Worm (Caenorhabditis elegans): ENCODE measurements around the gene F19F10.11.

Gene F19F10.11

DNA sequence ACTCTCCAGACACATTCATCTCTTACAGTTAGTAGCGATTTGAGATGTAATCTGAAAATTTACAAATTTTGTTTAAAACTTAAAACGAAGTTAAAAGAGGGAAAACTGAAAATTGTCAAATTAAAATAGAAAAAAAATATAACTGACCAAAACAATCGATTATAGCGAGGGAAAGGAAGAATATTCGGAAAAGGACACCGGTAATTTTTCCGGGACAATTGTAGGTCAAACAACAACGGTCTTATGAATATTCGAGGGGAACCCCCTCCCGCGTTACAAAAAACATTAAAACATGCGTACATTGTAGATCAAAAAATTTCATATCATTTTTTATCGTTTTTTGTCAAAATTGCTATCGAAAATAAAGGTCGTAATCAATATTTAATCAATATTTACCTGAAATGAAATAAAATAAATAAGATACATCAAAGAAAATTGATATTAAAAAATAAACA lies 34.5 kb upstream of the F19F10.11 start, which contains the start of gene C50E3.12:
C50E3.12 (minus strand) TSS at position 51 of the 455 bp plus-strand sequence.
- TF ChIP-seq ets-7 (tag; optimal IDR thresholded peaks at IDR 0.05): no peak
- TF ChIP-seq tra-4 (tag; optimal IDR thresholded peaks at IDR 0.05): no peak
- TF ChIP-seq B0310.2 (tag; optimal IDR thresholded peaks at IDR 0.05): no peak
- TF ChIP-seq hnd-1 (tag; optimal IDR thresholded peaks at IDR 0.05): no peak
- no peak for TF ChIP-seq tbx-37 (GFP tag; conservative IDR thresholded peaks at IDR 0.05)
- TF ChIP-seq hmg-4 (GFP tag; optimal IDR thresholded peaks at IDR 0.05): no peak
- TF ChIP-seq hmbx-1 (tag; optimal IDR thresholded peaks at IDR 0.05): no peak
- no peak for TF ChIP-seq tbx-11 (GFP tag; IDR thresholded peaks at IDR 0.05)
- TF ChIP-seq ceh-13 (GFP tag; optimal IDR thresholded peaks at IDR 0.05): no peak
- TF ChIP-seq flt-1 (GFP tag; IDR thresholded peaks at IDR 0.05): no peak
- no peak for TF ChIP-seq pes-1 (GFP tag; IDR thresholded peaks at IDR 0.05)
- TF ChIP-seq aly-1 (tag; optimal IDR thresholded peaks at IDR 0.05): no peak
- TF ChIP-seq sea-1 (GFP tag; conservative IDR thresholded peaks at IDR 0.05): no peak
- no peak for TF ChIP-seq F13C5.2 (tag; optimal IDR thresholded peaks at IDR 0.05)
- TF ChIP-seq scrt-1 (GFP tag; IDR thresholded peaks at IDR 0.05): no peak
- TF ChIP-seq ama-1 (optimal IDR thresholded peaks at IDR 0.05): no peak
- no peak for TF ChIP-seq ceh-36 (tag; optimal IDR thresholded peaks at IDR 0.05)

DNA sequence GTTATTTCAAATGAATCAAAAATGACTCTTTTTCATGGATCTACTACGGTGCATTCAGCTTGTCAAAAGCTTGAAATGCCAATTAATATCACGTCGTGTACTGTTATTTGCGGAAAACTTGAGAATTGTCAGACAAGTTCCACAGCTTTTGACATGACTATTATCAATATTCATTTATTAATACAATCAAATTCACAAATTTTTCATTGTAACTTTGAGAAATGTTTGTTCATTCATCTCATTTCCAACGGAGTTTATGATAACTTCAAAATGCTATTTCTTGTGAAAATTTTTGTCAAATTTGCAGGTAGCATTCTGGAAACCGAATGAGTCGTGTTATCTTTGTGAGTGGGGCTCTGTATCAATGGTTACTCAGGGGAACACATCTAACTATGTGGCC lies 30.6 kb upstream of the F19F10.11 start, which contains the start of gene C50E3.15:
C50E3.15 (plus strand) TSS at position 301 of the 400 bp plus-strand sequence.
- TF ChIP-seq ceh-36 (tag; optimal IDR thresholded peaks at IDR 0.05): no peak
- no peak for TF ChIP-seq hmbx-1 (tag; optimal IDR thresholded peaks at IDR 0.05)
- TF ChIP-seq ceh-13 (GFP tag; optimal IDR thresholded peaks at IDR 0.05): no peak

DNA sequence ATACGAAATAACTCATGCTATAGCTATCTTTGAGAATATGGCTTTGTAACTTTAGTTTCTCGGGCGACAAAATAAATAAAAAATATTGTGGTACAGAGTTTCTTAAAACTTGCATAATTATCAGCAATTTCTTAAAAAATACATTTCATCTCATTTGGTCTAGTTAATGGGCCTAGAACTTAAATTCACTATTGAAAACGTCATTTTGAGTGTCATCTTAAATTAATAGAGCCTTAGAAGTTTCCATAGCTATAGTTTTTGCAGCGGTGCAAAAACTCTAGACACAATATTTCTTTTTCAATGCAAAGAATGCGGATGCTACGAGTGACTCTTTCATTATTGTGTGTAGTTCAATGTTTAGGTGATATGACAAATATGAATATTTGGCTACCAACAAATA lies 24.5 kb upstream of the F19F10.11 start, which contains the start of gene clec-215:
clec-215 (plus strand) TSS at position 301 of the 400 bp plus-strand sequence.
- TF ChIP-seq flt-1 (GFP tag; IDR thresholded peaks at IDR 0.05): no peak
- no peak for TF ChIP-seq ets-7 (tag; optimal IDR thresholded peaks at IDR 0.05)
- TF ChIP-seq hmg-4 (GFP tag; optimal IDR thresholded peaks at IDR 0.05): no peak
- no peak for TF ChIP-seq scrt-1 (GFP tag; IDR thresholded peaks at IDR 0.05)
- TF ChIP-seq ceh-36 (tag; optimal IDR thresholded peaks at IDR 0.05): no peak
- TF ChIP-seq F13C5.2 (tag; optimal IDR thresholded peaks at IDR 0.05): no peak
- no peak for TF ChIP-seq B0310.2 (tag; optimal IDR thresholded peaks at IDR 0.05)
- TF ChIP-seq ama-1 (optimal IDR thresholded peaks at IDR 0.05): no peak
- TF ChIP-seq aly-1 (tag; optimal IDR thresholded peaks at IDR 0.05): no peak
- no peak for TF ChIP-seq pes-1 (GFP tag; IDR thresholded peaks at IDR 0.05)
- TF ChIP-seq ceh-13 (GFP tag; optimal IDR thresholded peaks at IDR 0.05): no peak
- no peak for TF ChIP-seq sea-1 (GFP tag; conservative IDR thresholded peaks at IDR 0.05)
- no peak for TF ChIP-seq tra-4 (tag; optimal IDR thresholded peaks at IDR 0.05)

DNA sequence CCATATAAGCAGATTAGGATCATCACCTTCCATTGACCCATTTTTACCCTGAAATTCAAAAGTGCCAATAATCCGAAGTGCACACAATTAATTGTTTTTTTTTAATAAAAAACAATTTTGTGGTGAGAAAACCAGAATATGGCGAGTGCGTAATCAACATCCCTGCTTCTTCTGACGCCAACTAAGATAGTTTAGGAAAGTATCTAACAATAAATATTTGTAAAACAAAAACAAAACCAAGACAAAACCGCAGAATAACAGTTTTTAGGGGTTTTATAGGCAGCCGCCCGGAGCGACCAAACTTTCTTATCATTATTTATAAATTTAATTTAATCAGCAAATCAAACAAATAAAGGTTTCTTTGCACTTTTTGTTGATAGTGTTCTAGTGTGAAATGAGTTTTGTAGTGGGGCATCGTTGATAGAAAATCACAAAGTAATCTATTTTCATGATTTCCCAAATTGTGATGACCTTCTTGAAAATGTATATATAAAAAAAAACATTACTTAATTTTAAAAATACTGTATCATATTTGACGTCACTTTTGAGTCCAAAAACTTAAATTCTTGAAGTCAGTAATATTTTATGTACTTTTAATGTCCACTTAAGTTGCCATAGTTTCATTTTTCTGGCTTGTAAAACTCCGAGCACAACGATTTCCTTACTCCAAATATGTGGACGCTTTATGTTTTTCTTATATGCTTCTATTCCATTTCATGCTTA lies 22.4 kb upstream of the F19F10.11 start, which contains the start of the genes folt-3 and clec-214:
folt-3 (minus strand) TSS at position 51 of the 723 bp plus-strand sequence.
clec-214 (plus strand) TSS at position 673 of the 723 bp plus-strand sequence.
- TF ChIP-seq aly-1 (tag; optimal IDR thresholded peaks at IDR 0.05): no peak
- no peak for TF ChIP-seq tbx-37 (GFP tag; conservative IDR thresholded peaks at IDR 0.05)
- no peak for TF ChIP-seq hnd-1 (tag; optimal IDR thresholded peaks at IDR 0.05)
- TF ChIP-seq tbx-11 (GFP tag; IDR thresholded peaks at IDR 0.05): no peak
- TF ChIP-seq B0310.2 (tag; optimal IDR thresholded peaks at IDR 0.05): no peak
- TF ChIP-seq scrt-1 (GFP tag; IDR thresholded peaks at IDR 0.05): no peak
- TF ChIP-seq hmg-4 (GFP tag; optimal IDR thresholded peaks at IDR 0.05): no peak
- no peak for TF ChIP-seq tra-4 (tag; optimal IDR thresholded peaks at IDR 0.05)

DNA sequence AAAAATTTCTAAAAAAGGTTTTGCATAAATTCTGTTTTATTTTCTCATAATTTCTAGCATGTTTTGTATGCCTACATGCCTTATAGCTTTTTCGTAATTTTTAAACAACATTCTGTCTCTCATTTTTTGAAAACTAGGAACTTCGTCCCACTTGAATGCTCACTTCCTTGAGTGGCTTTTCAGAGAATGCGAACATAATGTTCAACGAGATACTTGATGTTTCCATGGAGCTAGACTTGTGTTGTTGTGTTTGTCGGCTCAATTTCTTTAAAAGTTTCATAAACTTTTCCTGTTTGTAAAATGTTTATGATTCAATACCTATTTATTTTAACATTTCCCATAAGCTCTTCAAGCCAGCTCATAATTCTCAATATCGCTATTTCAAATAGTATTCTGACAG lies 17.4 kb upstream of the F19F10.11 start, which contains the start of gene clec-213:
clec-213 (plus strand) TSS at position 301 of the 400 bp plus-strand sequence.
- TF ChIP-seq F13C5.2 (tag; optimal IDR thresholded peaks at IDR 0.05) (no peak), B0310.2 (tag; optimal IDR thresholded peaks at IDR 0.05) (no peak), ama-1 (optimal IDR thresholded peaks at IDR 0.05) (no peak), ceh-13 (GFP tag; optimal IDR thresholded peaks at IDR 0.05) (no peak), hnd-1 (tag; optimal IDR thresholded peaks at IDR 0.05) (no peak), pes-1 (GFP tag; IDR thresholded peaks at IDR 0.05) (no peak), hmbx-1 (tag; optimal IDR thresholded peaks at IDR 0.05) (no peak), scrt-1 (GFP tag; IDR thresholded peaks at IDR 0.05) (no peak), ets-7 (tag; optimal IDR thresholded peaks at IDR 0.05) (no peak), ceh-36 (tag; optimal IDR thresholded peaks at IDR 0.05) (no peak), tbx-37 (GFP tag; conservative IDR thresholded peaks at IDR 0.05) (no peak), hmg-4 (GFP tag; optimal IDR thresholded peaks at IDR 0.05) (no peak), sea-1 (GFP tag; conservative IDR thresholded peaks at IDR 0.05) (no peak)

DNA sequence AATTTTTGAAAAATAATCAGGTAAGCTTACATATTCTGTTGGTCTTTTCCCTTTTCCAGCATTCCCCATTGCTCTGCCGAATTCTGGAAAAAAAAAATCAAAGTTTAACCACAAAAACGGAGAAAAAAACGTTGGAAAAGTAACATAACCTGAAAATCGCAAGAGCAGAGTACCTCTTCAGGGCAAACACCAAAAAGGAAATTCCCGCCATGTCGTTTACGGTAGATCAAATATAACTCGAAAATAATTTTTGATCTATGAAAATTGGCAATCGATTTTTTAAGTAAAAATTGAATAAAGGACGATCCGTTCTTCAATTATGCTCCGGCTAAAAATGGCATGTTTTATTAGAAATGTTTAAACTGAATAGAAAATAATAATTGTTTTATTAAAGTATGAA lies 15.9 kb upstream of the F19F10.11 start, which contains the start of gene C50E3.11:
C50E3.11 (minus strand) TSS at position 83 of the 400 bp plus-strand sequence.
- TF ChIP-seq hmbx-1 (tag; optimal IDR thresholded peaks at IDR 0.05) (no peak), sea-1 (GFP tag; conservative IDR thresholded peaks at IDR 0.05) (no peak), hnd-1 (tag; optimal IDR thresholded peaks at IDR 0.05) (no peak), ceh-36 (tag; optimal IDR thresholded peaks at IDR 0.05) (no peak), F13C5.2 (tag; optimal IDR thresholded peaks at IDR 0.05) (no peak), pes-1 (GFP tag; IDR thresholded peaks at IDR 0.05) (no peak), ama-1 (optimal IDR thresholded peaks at IDR 0.05) (no peak), tbx-37 (GFP tag; conservative IDR thresholded peaks at IDR 0.05) (no peak), B0310.2 (tag; optimal IDR thresholded peaks at IDR 0.05) (no peak), flt-1 (GFP tag; IDR thresholded peaks at IDR 0.05) (no peak), tbx-11 (GFP tag; IDR thresholded peaks at IDR 0.05) (no peak), hmg-4 (GFP tag; optimal IDR thresholded peaks at IDR 0.05) (no peak), aly-1 (tag; optimal IDR thresholded peaks at IDR 0.05) (no peak), ets-7 (tag; optimal IDR thresholded peaks at IDR 0.05) (no peak)

DNA sequence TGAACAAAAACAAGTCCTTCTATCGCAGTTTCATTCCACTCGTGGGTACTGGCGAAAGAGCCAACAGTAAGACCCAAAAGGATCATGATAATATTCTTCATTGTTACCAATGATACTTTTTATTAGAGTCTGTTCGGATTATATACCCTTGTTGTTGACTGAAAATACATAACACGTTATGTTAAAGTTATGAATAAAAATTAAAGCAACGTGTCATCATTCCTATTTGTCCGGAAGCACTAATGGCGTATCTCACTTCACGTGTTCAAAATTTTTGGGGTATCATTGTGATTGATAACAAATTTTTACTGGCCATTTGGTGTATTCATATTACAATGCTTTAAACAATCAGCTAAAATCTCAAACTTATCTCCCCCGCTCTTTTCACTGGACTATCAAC lies 13.9 kb upstream of the F19F10.11 start, which contains the start of gene scl-26:
scl-26 (minus strand) TSS at position 101 of the 400 bp plus-strand sequence.
- TF ChIP-seq B0310.2 (tag; optimal IDR thresholded peaks at IDR 0.05): no peak
- TF ChIP-seq aly-1 (tag; optimal IDR thresholded peaks at IDR 0.05): no peak
- TF ChIP-seq hmbx-1 (tag; optimal IDR thresholded peaks at IDR 0.05): no peak
- TF ChIP-seq sea-1 (GFP tag; conservative IDR thresholded peaks at IDR 0.05): no peak
- TF ChIP-seq ets-7 (tag; optimal IDR thresholded peaks at IDR 0.05): no peak
- TF ChIP-seq flt-1 (GFP tag; IDR thresholded peaks at IDR 0.05): no peak
- TF ChIP-seq tra-4 (tag; optimal IDR thresholded peaks at IDR 0.05): no peak
- TF ChIP-seq ceh-13 (GFP tag; optimal IDR thresholded peaks at IDR 0.05): no peak
- no peak for TF ChIP-seq F13C5.2 (tag; optimal IDR thresholded peaks at IDR 0.05)
- no peak for TF ChIP-seq tbx-37 (GFP tag; conservative IDR thresholded peaks at IDR 0.05)
- TF ChIP-seq hnd-1 (tag; optimal IDR thresholded peaks at IDR 0.05): no peak
- no peak for TF ChIP-seq pes-1 (GFP tag; IDR thresholded peaks at IDR 0.05)
- no peak for TF ChIP-seq scrt-1 (GFP tag; IDR thresholded peaks at IDR 0.05)
- TF ChIP-seq ama-1 (optimal IDR thresholded peaks at IDR 0.05): no peak
